Worm (Caenorhabditis elegans) whole organism, young adult: ENCODE measurements around the gene cest-10.

Experiments
- B0035.1 ChIP-seq: sonication (generic microtip); optimal IDR thresholded peaks from 2 replicates; lab custom pipeline; 2016; ENCODE audit warnings: missing genetic modification characterization, mild to moderate bottlenecking, missing compliant biosample characterization, missing genotype, missing genetic modification reagents
- B0336.3 ChIP-seq: fragments of 200-800 bp; sonication (Bioruptor generic); IDR thresholded peaks from 2 replicates; pipeline ENCODE4 v1.3.6; 2022; ENCODE audit warnings: missing genetic modification characterization, missing compliant biosample characterization
- C06A6.2 ChIP-seq: fragments of 200-800 bp; sonication (Bioruptor generic); conservative IDR thresholded peaks from 2 replicates; pipeline ENCODE4 v1.3.6; 2022; ENCODE audit warnings: missing genetic modification characterization, missing compliant biosample characterization
- F10E7.11 ChIP-seq: sonication (generic microtip); optimal IDR thresholded peaks from 2 replicates; lab custom pipeline; 2017; ENCODE audit warnings: mild to moderate bottlenecking, missing genetic modification characterization, moderate library complexity, missing compliant biosample characterization
- F23B12.7 ChIP-seq: sonication (generic microtip); optimal IDR thresholded peaks from 2 replicates; lab custom pipeline; 2017; ENCODE audit warnings: missing genetic modification characterization, mild to moderate bottlenecking, missing compliant biosample characterization, antibody characterized with exemption, moderate library complexity; ENCODE audit not compliant: insufficient read depth
- F37B4.10 ChIP-seq: fragments of 200-800 bp; sonication (Bioruptor generic); IDR thresholded peaks from 2 replicates; pipeline ENCODE4 v1.3.6; 2022; ENCODE audit warnings: missing genetic modification characterization, missing compliant biosample characterization
- F52B5.7 ChIP-seq: sonication (generic microtip); optimal IDR thresholded peaks from 2 replicates; lab custom pipeline; 2016; ENCODE audit warnings: mild to moderate bottlenecking, missing genetic modification characterization, missing compliant biosample characterization
- K12H6.12 ChIP-seq: fragments of 200-800 bp; sonication (Bioruptor generic); optimal IDR thresholded peaks from 2 replicates; lab custom pipeline; 2018; ENCODE audit warnings: mild to moderate bottlenecking, missing genetic modification characterization, missing compliant biosample characterization
- ZK185.1 ChIP-seq: sonication (generic microtip); optimal IDR thresholded peaks from 2 replicates; lab custom pipeline; 2016; ENCODE audit warnings: mild to moderate bottlenecking, missing genetic modification characterization, missing compliant biosample characterization; ENCODE audit not compliant: poor library complexity, severe bottlenecking
- attf-3 ChIP-seq: fragments of 200-800 bp; sonication (Bioruptor generic); conservative IDR thresholded peaks from 2 replicates; pipeline ENCODE4 v1.3.6; 2022; ENCODE audit warnings: missing genetic modification reagents, missing genetic modification characterization, missing compliant biosample characterization
- attf-5 ChIP-seq: fragments of 200-800 bp; sonication (Bioruptor generic); optimal IDR thresholded peaks from 2 replicates; lab custom pipeline; 2018; ENCODE audit warnings: mild to moderate bottlenecking, missing genetic modification characterization, missing compliant biosample characterization
- ccch-3 ChIP-seq: fragments of 200-800 bp; sonication (Bioruptor generic); optimal IDR thresholded peaks from 2 replicates; lab custom pipeline; 2018; ENCODE audit warnings: mild to moderate bottlenecking, missing genetic modification characterization, missing compliant biosample characterization
- cebp-1 ChIP-seq, 2 experiments: fragments of 200-800 bp in 1 of 2; sonication (Bioruptor generic) in 1 of 2; sonication (generic microtip) in 1 of 2; IDR thresholded peaks in 1 of 2; optimal IDR thresholded peaks in 1 of 2; 2 replicates each; pipeline versions ENCODE4 v1.3.6 to Lab custom; 2017 to 2022; ENCODE audit warnings: missing compliant biosample characterization in 2 of 2, missing genetic modification characterization in 2 of 2, mild to moderate bottlenecking in 1 of 2, missing genetic modification reagents in 1 of 2, moderate library complexity in 1 of 2
- ceh-100 ChIP-seq: fragments of 200-800 bp; sonication (Bioruptor generic); IDR thresholded peaks from 2 replicates; pipeline ENCODE4 v1.3.6; 2022; ENCODE audit warnings: missing genetic modification reagents, missing genetic modification characterization, missing compliant biosample characterization
- ceh-27 ChIP-seq: fragments of 200-800 bp; sonication (Bioruptor generic); optimal IDR thresholded peaks from 2 replicates; lab custom pipeline; 2018; ENCODE audit warnings: mild to moderate bottlenecking, missing genetic modification characterization, moderate library complexity, missing compliant biosample characterization
- ceh-40 ChIP-seq: fragments of 200-800 bp; sonication (Bioruptor generic); IDR thresholded peaks from 2 replicates; pipeline ENCODE4 v1.3.6; 2022; ENCODE audit warnings: missing genetic modification characterization, missing compliant biosample characterization
- ceh-58 ChIP-seq: fragments of 200-800 bp; sonication (Bioruptor generic); IDR thresholded peaks from 2 replicates; pipeline ENCODE4 v1.3.6; 2022; ENCODE audit warnings: missing genetic modification characterization, missing compliant biosample characterization
- ceh-91 ChIP-seq: fragments of 200-800 bp; sonication (Bioruptor generic); IDR thresholded peaks from 2 replicates; pipeline ENCODE4 v1.3.6; 2022; ENCODE audit warnings: missing genetic modification reagents, missing genetic modification characterization, missing compliant biosample characterization
- chd-7 ChIP-seq: sonication (generic microtip); optimal IDR thresholded peaks from 2 replicates; lab custom pipeline; 2016; ENCODE audit warnings: mild to moderate bottlenecking, missing genetic modification characterization, moderate library complexity, missing compliant biosample characterization
- dox-1 ChIP-seq: fragments of 200-800 bp; sonication (Bioruptor generic); IDR thresholded peaks from 2 replicates; pipeline ENCODE4 v1.3.6; 2022; ENCODE audit warnings: missing genetic modification reagents, missing genetic modification characterization, missing compliant biosample characterization
- dpl-1 ChIP-seq: fragments of 150-350 bp; optimal IDR thresholded peaks from 2 replicates; lab custom pipeline; 2014; ENCODE audit warnings: missing biosample characterization, missing genetic modification reagents, missing genetic modification characterization
- efl-1 ChIP-seq: fragments of 150-350 bp; optimal IDR thresholded peaks from 2 replicates; lab custom pipeline; 2014; ENCODE audit warnings: missing biosample characterization, missing genetic modification reagents, missing genetic modification characterization
- egl-18 ChIP-seq: fragments of 200-800 bp; sonication (Bioruptor generic); IDR thresholded peaks from 2 replicates; pipeline ENCODE4 v1.3.6; 2022; ENCODE audit warnings: missing genetic modification reagents, missing genetic modification characterization, missing compliant biosample characterization
- hlh-26 ChIP-seq: fragments of 200-800 bp; sonication (Bioruptor generic); conservative IDR thresholded peaks from 2 replicates; pipeline ENCODE4 v1.3.6; 2022; ENCODE audit warnings: missing genetic modification reagents, missing genetic modification characterization, missing compliant biosample characterization
- lin-26 ChIP-seq: fragments of 200-800 bp; sonication (Bioruptor generic); IDR thresholded peaks from 2 replicates; pipeline ENCODE4 v1.3.6; 2022; ENCODE audit warnings: missing genetic modification reagents, missing genetic modification characterization, missing compliant biosample characterization
- lin-40 ChIP-seq: sonication (generic microtip); optimal IDR thresholded peaks from 2 replicates; lab custom pipeline; 2016; ENCODE audit warnings: missing genetic modification characterization, mild to moderate bottlenecking, missing compliant biosample characterization, missing genotype, missing genetic modification reagents
- lin-54 ChIP-seq: fragments of 200-800 bp; sonication (Bioruptor generic); optimal IDR thresholded peaks from 2 replicates; lab custom pipeline; 2018; ENCODE audit warnings: mild to moderate bottlenecking, missing genetic modification characterization, missing compliant biosample characterization
- lsl-1 ChIP-seq: fragments of 200-800 bp; sonication (Bioruptor generic); optimal IDR thresholded peaks from 2 replicates; lab custom pipeline; 2018; ENCODE audit warnings: mild to moderate bottlenecking, missing genetic modification characterization, moderate library complexity, missing compliant biosample characterization
- lsy-27 ChIP-seq: sonication (generic microtip); optimal IDR thresholded peaks from 2 replicates; lab custom pipeline; 2017; ENCODE audit warnings: missing genetic modification characterization, mild to moderate bottlenecking, missing compliant biosample characterization, antibody characterized with exemption, missing genotype, borderline replicate concordance; ENCODE audit not compliant: insufficient read depth
- madf-10 ChIP-seq: sonication (generic microtip); optimal IDR thresholded peaks from 2 replicates; lab custom pipeline; 2016; ENCODE audit warnings: mild to moderate bottlenecking, missing genetic modification characterization, missing compliant biosample characterization
- mcd-1 ChIP-seq: fragments of 200-800 bp; sonication (Bioruptor generic); IDR thresholded peaks from 2 replicates; pipeline ENCODE4 v1.3.6; 2022; ENCODE audit warnings: missing genetic modification reagents, missing genetic modification characterization, missing compliant biosample characterization
- mel-28 ChIP-seq: sonication (generic microtip); optimal IDR thresholded peaks from 2 replicates; lab custom pipeline; 2016; ENCODE audit warnings: borderline replicate concordance, mild to moderate bottlenecking, missing genetic modification characterization, missing compliant biosample characterization
- mxl-1 ChIP-seq: sonication (generic microtip); optimal IDR thresholded peaks from 2 replicates; lab custom pipeline; 2016; ENCODE audit warnings: missing genetic modification characterization, missing compliant biosample characterization
- nfya-2 ChIP-seq: fragments of 200-800 bp; sonication (Bioruptor generic); IDR thresholded peaks from 2 replicates; pipeline ENCODE4 v1.3.6; 2022; ENCODE audit warnings: missing genetic modification reagents, missing genetic modification characterization, missing compliant biosample characterization
- nhr-80 ChIP-seq: sonication (generic microtip); optimal IDR thresholded peaks from 2 replicates; lab custom pipeline; 2016; ENCODE audit warnings: missing genetic modification characterization, missing compliant biosample characterization
- rcor-1 ChIP-seq: fragments of 200-800 bp; sonication (Bioruptor generic); IDR thresholded peaks from 2 replicates; pipeline ENCODE4 v1.3.6; 2022; ENCODE audit warnings: missing genetic modification reagents, missing genetic modification characterization, missing compliant biosample characterization
- sdz-38 ChIP-seq: sonication (generic microtip); optimal IDR thresholded peaks from 2 replicates; lab custom pipeline; 2016; ENCODE audit warnings: missing genotype, missing genetic modification characterization, missing compliant biosample characterization
- snpc-1.3 ChIP-seq: sonication (generic microtip); optimal IDR thresholded peaks from 2 replicates; lab custom pipeline; 2017; ENCODE audit warnings: missing genetic modification characterization, mild to moderate bottlenecking, missing compliant biosample characterization, antibody characterized with exemption, moderate library complexity, missing genotype, missing genetic modification reagents; ENCODE audit not compliant: insufficient read depth
- snpc-3.4 ChIP-seq: sonication (generic microtip); optimal IDR thresholded peaks from 2 replicates; lab custom pipeline; 2017; ENCODE audit warnings: missing genetic modification characterization, mild to moderate bottlenecking, missing compliant biosample characterization, antibody characterized with exemption, moderate library complexity, missing genotype, missing genetic modification reagents
- snpc-4 ChIP-seq, 5 experiments: fragments of 150-350 bp in 1 of 5; sonication (generic microtip) in 4 of 5; optimal IDR thresholded peaks; 2 replicates each; lab custom pipeline; 2014 to 2018; ENCODE audit warnings: missing genetic modification characterization in 5 of 5, missing biosample characterization in 3 of 5, antibody characterized with exemption in 2 of 5, mild to moderate bottlenecking in 2 of 5, missing compliant biosample characterization in 2 of 5, missing genotype in 2 of 5, moderate library complexity in 2 of 5, missing genetic modification reagents in 1 of 5
- somi-1 ChIP-seq: fragments of 200-800 bp; sonication (Bioruptor generic); optimal IDR thresholded peaks from 2 replicates; lab custom pipeline; 2018; ENCODE audit warnings: mild to moderate bottlenecking, missing genetic modification characterization, missing compliant biosample characterization
- sptf-2 ChIP-seq: fragments of 200-800 bp; sonication (Bioruptor generic); optimal IDR thresholded peaks from 2 replicates; lab custom pipeline; 2018; ENCODE audit warnings: mild to moderate bottlenecking, missing genetic modification characterization, missing compliant biosample characterization
- tlf-1 ChIP-seq: fragments of 200-800 bp; sonication (Bioruptor generic); optimal IDR thresholded peaks from 2 replicates; lab custom pipeline; 2018; ENCODE audit warnings: mild to moderate bottlenecking, missing genetic modification characterization, missing compliant biosample characterization
- unc-130 ChIP-seq: sonication (generic microtip); optimal IDR thresholded peaks from 2 replicates; lab custom pipeline; 2016; ENCODE audit warnings: missing genetic modification reagents, missing genetic modification characterization, missing compliant biosample characterization
- ztf-18 ChIP-seq: sonication (generic microtip); optimal IDR thresholded peaks from 2 replicates; lab custom pipeline; 2016; ENCODE audit warnings: missing genotype, mild to moderate bottlenecking, missing genetic modification characterization, missing compliant biosample characterization

The cest-10 gene

DNA sequence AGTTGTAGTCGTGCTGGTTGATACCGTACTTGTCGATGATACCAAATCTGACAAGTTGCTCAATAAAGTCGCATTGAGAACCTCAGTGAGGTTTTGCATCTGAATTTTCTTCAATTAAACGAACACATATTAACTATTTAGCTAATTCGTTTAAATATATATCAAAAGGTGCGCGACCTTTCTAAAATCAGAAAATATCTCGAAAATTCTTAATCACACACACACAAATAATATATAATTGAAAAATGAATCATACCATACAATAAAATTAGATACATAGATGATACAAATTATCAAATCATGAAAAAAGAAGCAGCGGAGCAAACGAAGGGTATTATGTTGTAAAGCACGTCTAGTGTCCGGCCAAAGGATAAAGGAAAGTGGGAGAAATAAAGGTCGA lies 47.9 kb downstream of the cest-10 start, which contains the start of gene D2024.5 (continued):
- TF ChIP-seq C06A6.2, result no peak
- no peak for TF ChIP-seq chd-7 (tag; lab: Kevin White, UChicago)
- no peak for TF ChIP-seq lsy-27
- no peak for TF ChIP-seq F37B4.10 (GFP tag; lab: Robert Waterston, UW)
- TF ChIP-seq ZK185.1, result no peak

DNA sequence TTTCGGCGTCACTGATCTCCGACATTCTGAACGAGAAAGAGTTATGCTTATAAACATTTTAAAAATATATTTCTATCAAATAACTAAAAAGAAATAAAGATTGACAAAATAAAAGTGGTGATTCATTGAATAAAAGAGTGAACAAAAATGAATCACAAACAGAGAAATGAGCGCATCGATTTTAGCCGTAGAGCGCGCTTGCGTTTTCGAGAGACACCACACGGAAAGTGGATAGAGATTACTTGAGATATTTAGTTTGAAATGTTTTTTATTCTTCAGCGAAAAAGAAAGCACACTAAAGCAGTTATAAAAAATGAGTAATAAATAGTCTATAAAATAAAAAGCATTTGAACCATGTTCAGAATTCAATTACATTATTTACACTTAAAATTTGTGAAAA lies 49.8 kb downstream of the cest-10 start, which contains the start of gene cap-1:
cap-1 (minus strand) TSS at position 26 of the 400 bp plus-strand sequence.
- TF ChIP-seq dpl-1 (GFP tag; lab: Kevin White, UChicago) (peak; percentile 13), unc-130 (GFP tag; lab: Kevin White, UChicago) (peak; percentile 19), dox-1 (GFP tag; lab: Robert Waterston, UW) (peak; percentile 67), lin-26 (GFP tag; lab: Robert Waterston, UW) (no peak), tlf-1 (GFP tag; lab: Kevin White, UChicago) (no peak), ztf-18 (tag; lab: Kevin White, UChicago) (peak; percentile 32), snpc-3.4 (tag; lab: Kevin White, UChicago) (peak; percentile 52), B0035.1 (tag; lab: Kevin White, UChicago) (no peak), egl-18 (GFP tag; lab: Robert Waterston, UW) (no peak), ceh-58 (GFP tag; lab: Robert Waterston, UW) (no peak), ceh-100 (GFP tag; lab: Robert Waterston, UW) (peak; percentile 93), K12H6.12 (tag; lab: Kevin White, UChicago) (peak; percentile 0), sptf-2 (GFP tag; lab: Kevin White, UChicago) (no peak), F10E7.11 (tag; lab: Kevin White, UChicago) (no peak), lin-40 (tag; lab: Kevin White, UChicago) (peak; percentile 3), lsy-27 (no peak), snpc-4 (GFP tag; optimal IDR thresholded peaks at IDR 0.05; lab: Kevin White, UChicago) (peak; percentile 43), snpc-4 (tag; optimal IDR thresholded peaks at IDR 0.05; lab: Kevin White, UChicago) (peak; percentile 22 to 72 (median 58)), snpc-1.3 (tag; lab: Kevin White, UChicago) (peak; percentile 41), mcd-1 (GFP tag; lab: Robert Waterston, UW) (peak; percentile 88), somi-1 (GFP tag; lab: Kevin White, UChicago) (no peak), efl-1 (GFP tag; lab: Kevin White, UChicago) (peak; percentile 11), lsl-1 (GFP tag; lab: Kevin White, UChicago) (peak; percentile 37), attf-3 (peak; percentile 38; the same call in 1 of the 2 replicates), lin-54 (GFP tag; lab: Kevin White, UChicago) (peak; percentile 36), sdz-38 (tag; lab: Kevin White, UChicago) (no peak), hlh-26 (GFP tag; lab: Robert Waterston, UW) (no peak), rcor-1 (GFP tag; lab: Robert Waterston, UW) (no peak), nhr-80 (tag; lab: Kevin White, UChicago) (peak; percentile 56), B0336.3 (GFP tag; lab: Robert Waterston, UW) (no peak), F23B12.7 (tag; lab: Kevin White, UChicago) (peak; percentile 92), nfya-2 (GFP tag; lab: Robert Waterston, UW) (no peak), cebp-1 (GFP tag; IDR thresholded peaks at IDR 0.05; lab: Robert Waterston, UW) (no peak), cebp-1 (tag; optimal IDR thresholded peaks at IDR 0.05; lab: Kevin White, UChicago) (peak; percentile 22), ccch-3 (GFP tag; lab: Kevin White, UChicago) (no peak), attf-5 (GFP tag; lab: Kevin White, UChicago) (peak; percentile 83), madf-10 (tag; lab: Kevin White, UChicago) (peak; percentile 8), ceh-27 (GFP tag; lab: Kevin White, UChicago) (peak; percentile 41), ZK185.1 (peak; percentile 14), mel-28 (no peak), F52B5.7 (tag; lab: Kevin White, UChicago) (no peak), mxl-1 (no peak), ceh-40 (no peak), ceh-91 (GFP tag; lab: Robert Waterston, UW) (no peak)
